Worm (Caenorhabditis elegans) whole organism, midembryonic: ENCODE measurements around the gene R02D5.3.

Experiments
- cog-1 ChIP-seq: sonication (generic microtip); optimal IDR thresholded peaks from 2 replicates; lab custom pipeline; 2016; ENCODE audit warnings: missing genetic modification characterization, missing compliant biosample characterization
- flt-1 ChIP-seq: fragments of 200-800 bp; sonication (Bioruptor generic); IDR thresholded peaks from 2 replicates; pipeline ENCODE4 v1.3.6; 2022; ENCODE audit warnings: missing genetic modification characterization, missing compliant biosample characterization
- klf-2 ChIP-seq: fragments of 200-800 bp; sonication (Bioruptor generic); conservative IDR thresholded peaks from 2 replicates; pipeline ENCODE4 v1.3.6; 2022; ENCODE audit warnings: missing genetic modification reagents, missing genetic modification characterization, missing compliant biosample characterization
- ref-1 ChIP-seq: fragments of 200-800 bp; sonication (Bioruptor generic); conservative IDR thresholded peaks from 2 replicates; pipeline ENCODE4 v1.3.6; 2022; ENCODE audit warnings: missing genetic modification reagents, missing genetic modification characterization, missing compliant biosample characterization
- tab-1 ChIP-seq: fragments of 200-800 bp; sonication (Bioruptor generic); IDR thresholded peaks from 2 replicates; pipeline ENCODE4 v1.3.6; 2022; ENCODE audit warnings: missing genetic modification characterization, missing compliant biosample characterization
- ztf-23 ChIP-seq: fragments of 200-800 bp; sonication (Bioruptor generic); IDR thresholded peaks from 2 replicates; pipeline ENCODE4 v1.3.6; 2022; ENCODE audit warnings: missing genetic modification reagents, missing genetic modification characterization, missing compliant biosample characterization
- ztf-29 ChIP-seq: fragments of 200-800 bp; sonication (Bioruptor generic); IDR thresholded peaks from 2 replicates; pipeline ENCODE4 v1.3.6; 2022; ENCODE audit warnings: missing genetic modification reagents, missing genetic modification characterization, missing compliant biosample characterization

DNA sequence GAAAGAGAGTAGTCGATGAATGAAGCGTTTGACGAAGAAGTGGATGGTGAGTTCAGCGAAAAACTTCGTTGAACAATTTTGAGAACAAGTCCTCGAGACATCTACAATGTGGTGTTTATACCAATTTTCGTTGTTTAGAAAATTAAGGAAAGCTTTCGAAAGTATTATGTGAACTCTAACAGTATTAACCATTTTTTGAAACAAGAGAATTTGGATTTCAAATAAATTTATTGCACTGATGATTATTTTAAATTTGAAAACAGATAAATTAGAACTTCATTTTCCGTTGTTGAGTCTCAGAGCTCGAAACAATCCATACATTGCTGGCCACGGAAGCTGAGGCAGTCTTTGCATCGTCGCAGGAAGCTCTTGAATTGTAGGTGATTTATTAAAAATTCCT lies 39.6 kb downstream of the R02D5.3 start, which contains the start of gene C53A5.16:
- TF ChIP-seq cog-1 (tag; lab: Kevin White, UChicago) (no peak), ref-1 (no peak), ztf-23 (GFP tag; lab: Robert Waterston, UW) (no peak), flt-1 (no peak), tab-1 (GFP tag; lab: Robert Waterston, UW) (no peak), ztf-29 (GFP tag; lab: Robert Waterston, UW) (no peak), klf-2 (GFP tag; lab: Robert Waterston, UW) (no peak)
